Fruit fly (Drosophila melanogaster): Measurements from ENCODE around the gene CG5989.

Gene CG5989

dm6 chr3L:8575844-8576842 lies 27.8 kb downstream of the CG5989 start, which contains the start of the genes CG6638 and CG43078 (continued):
- TF ChIP-seq scrt (GFP tag; optimal IDR thresholded peaks at IDR 0.05) (peak; percentile 85), CG2116 (GFP tag; optimal IDR thresholded peaks at IDR 0.05) (peak; percentile 67), MBD-R2 (GFP tag; IDR thresholded peaks at IDR 0.05) (peak; percentile 69), CG17612 (GFP tag; IDR thresholded peaks at IDR 0.05) (no peak), caup (GFP tag; optimal IDR thresholded peaks at IDR 0.05; ENCODE audit: severe bottlenecking) (peak; percentile 31), seq (GFP tag; IDR thresholded peaks at IDR 0.05) (no peak), CG9876 (GFP tag; optimal IDR thresholded peaks at IDR 0.05) (no peak), CG6854 (GFP tag; optimal IDR thresholded peaks at IDR 0.05) (no peak), CG2889 (GFP tag; IDR thresholded peaks at IDR 0.05) (no peak), CG17361 (GFP tag; IDR thresholded peaks at IDR 0.05) (no peak), row (GFP tag; IDR thresholded peaks at IDR 0.05) (peak; percentile 30; the same call in 1 of the 3 replicates), CG30403 (GFP tag; optimal IDR thresholded peaks at IDR 0.05) (peak; percentile 45), fd102C (GFP tag; optimal IDR thresholded peaks at IDR 0.05) (no peak), dati (GFP tag; IDR thresholded peaks at IDR 0.05) (no peak), Chrac-16 (GFP tag; optimal IDR thresholded peaks at IDR 0.05) (no peak), Poxn (GFP tag; IDR thresholded peaks at IDR 0.05) (no peak), sr (GFP tag; IDR thresholded peaks at IDR 0.05) (peak; percentile 57; the same call in 2 of the 3 replicates), Myb (GFP tag; optimal IDR thresholded peaks at IDR 0.05) (no peak), CG14710 (tag; optimal IDR thresholded peaks at IDR 0.05) (peak; percentile 33), BtbVII (GFP tag; optimal IDR thresholded peaks at IDR 0.05) (no peak), CG17186 (GFP tag; optimal IDR thresholded peaks at IDR 0.05) (no peak), CG17802 (tag; optimal IDR thresholded peaks at IDR 0.05) (no peak), CG15479 (GFP tag; optimal IDR thresholded peaks at IDR 0.05) (no peak), nom (GFP tag; optimal IDR thresholded peaks at IDR 0.05) (no peak), CG8281 (tag; optimal IDR thresholded peaks at IDR 0.05) (no peak), chm (GFP tag; IDR thresholded peaks at IDR 0.05) (no peak), CG14014 (GFP tag; IDR thresholded peaks at IDR 0.05) (no peak), pzg (GFP tag; optimal IDR thresholded peaks at IDR 0.05) (peak; percentile 23), Camta (GFP tag; optimal IDR thresholded peaks at IDR 0.05) (peak; percentile 6), Dp (GFP tag; optimal IDR thresholded peaks at IDR 0.05) (peak; percentile 88), Kr (GFP tag; optimal IDR thresholded peaks at IDR 0.05) (no peak), az2 (GFP tag; optimal IDR thresholded peaks at IDR 0.05) (peak; percentile 7), Dfd (GFP tag; optimal IDR thresholded peaks at IDR 0.05) (no peak), dimm (GFP tag; IDR thresholded peaks at IDR 0.05) (no peak), sens-2 (GFP tag; IDR thresholded peaks at IDR 0.05) (no peak), Xbp1 (GFP tag; optimal IDR thresholded peaks at IDR 0.05) (peak; percentile 23), ac (GFP tag; optimal IDR thresholded peaks at IDR 0.05) (no peak), onecut (GFP tag; IDR thresholded peaks at IDR 0.05) (peak; percentile 78), tx (GFP tag; optimal IDR thresholded peaks at IDR 0.05) (no peak), shn (GFP tag; optimal IDR thresholded peaks at IDR 0.05) (no peak)

DNA sequence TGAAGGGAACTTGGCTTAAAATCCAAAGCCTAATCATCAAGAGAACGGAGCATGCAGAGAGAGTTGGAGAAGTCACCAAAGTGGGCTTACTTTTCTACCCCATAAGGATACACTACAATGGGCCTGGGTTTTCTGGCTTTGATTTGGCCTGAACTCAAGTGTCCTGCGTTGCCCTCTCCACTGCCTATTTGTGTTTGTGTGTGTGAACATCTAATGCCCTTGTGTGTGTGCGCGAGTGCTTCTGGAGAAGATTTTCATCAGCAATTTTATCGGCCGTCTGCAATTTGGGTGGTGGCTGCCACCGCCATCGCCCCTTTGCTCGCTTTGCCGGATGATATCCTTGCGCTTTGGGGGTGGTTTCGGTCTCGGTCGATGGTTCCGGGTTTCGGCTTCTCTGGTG lies 43.3 kb downstream of the CG5989 start:
- TF ChIP-seq CG32532 (GFP tag; IDR thresholded peaks at IDR 0.05) (peak; percentile 28; the same call in 1 of the 2 replicates), Trl (optimal IDR thresholded peaks at IDR 0.05) (peak in 1 of 2 experiments; percentile 19), Trl (GFP tag; optimal IDR thresholded peaks at IDR 0.05) (no peak), ssp (GFP tag; IDR thresholded peaks at IDR 0.05) (no peak), ara (GFP tag; IDR thresholded peaks at IDR 0.05) (no peak), lov (optimal IDR thresholded peaks at IDR 0.05) (no peak), lov (GFP tag; IDR thresholded peaks at IDR 0.05) (0 out of 3 replicates have a peak, but pooled peaks have one; percentile 14), MBD-R2 (GFP tag; IDR thresholded peaks at IDR 0.05) (0 out of 2 replicates have a peak, but pooled peaks have one; percentile 12), pros (GFP tag; optimal IDR thresholded peaks at IDR 0.05) (peak; percentile 92), cg (GFP tag; optimal IDR thresholded peaks at IDR 0.05) (peak; percentile 7), chinmo (GFP tag; IDR thresholded peaks at IDR 0.05; ENCODE audit: partially characterized antibody) (0 out of 4 replicates have a peak, but pooled peaks have one; percentile 17), NfI (GFP tag; optimal IDR thresholded peaks at IDR 0.05) (no peak)
